Fruit fly (Drosophila melanogaster): ENCODE measurements around the gene CG42846.

CG42846 gene

dm6 chr3L:271501-272249 lies 40.3 kb upstream of the CG42846 start (continued):
- TF ChIP-seq br (optimal IDR thresholded peaks at IDR 0.05) (no peak), HLH4C (GFP tag; IDR thresholded peaks at IDR 0.05; ENCODE audit: partially characterized antibody) (peak; percentile 39; the same call in 1 of the 3 replicates), Oli (tag; optimal IDR thresholded peaks at IDR 0.05) (no peak), inv (GFP tag; IDR thresholded peaks at IDR 0.05; ENCODE audit: partially characterized antibody) (0 out of 2 replicates have a peak, but pooled peaks have one; percentile 22), z (GFP tag; IDR thresholded peaks at IDR 0.05) (peak; percentile 99), CG5953 (GFP tag; IDR thresholded peaks at IDR 0.05) (peak; percentile 42; the same call in 1 of the 2 replicates), sna (GFP tag; IDR thresholded peaks at IDR 0.05; ENCODE audit: partially characterized antibody) (0 out of 2 replicates have a peak, but pooled peaks have one; percentile 46), vvl (GFP tag; IDR thresholded peaks at IDR 0.05) (peak; percentile 47; the same call in 1 of the 2 replicates), CG34422 (GFP tag; IDR thresholded peaks at IDR 0.05) (peak; percentile 34; the same call in 1 of the 3 replicates), CG7745 (tag; optimal IDR thresholded peaks at IDR 0.05) (no peak), CG7556 (GFP tag; optimal IDR thresholded peaks at IDR 0.05) (peak; percentile 3), CG5180 (GFP tag; optimal IDR thresholded peaks at IDR 0.05) (peak; percentile 88), CG2199 (GFP tag; IDR thresholded peaks at IDR 0.05) (peak; percentile 92; the same call in 2 of the 3 replicates), HLHmδ (GFP tag; optimal IDR thresholded peaks at IDR 0.05) (peak; percentile 75), tin (GFP tag; optimal IDR thresholded peaks at IDR 0.05) (no peak)

DNA sequence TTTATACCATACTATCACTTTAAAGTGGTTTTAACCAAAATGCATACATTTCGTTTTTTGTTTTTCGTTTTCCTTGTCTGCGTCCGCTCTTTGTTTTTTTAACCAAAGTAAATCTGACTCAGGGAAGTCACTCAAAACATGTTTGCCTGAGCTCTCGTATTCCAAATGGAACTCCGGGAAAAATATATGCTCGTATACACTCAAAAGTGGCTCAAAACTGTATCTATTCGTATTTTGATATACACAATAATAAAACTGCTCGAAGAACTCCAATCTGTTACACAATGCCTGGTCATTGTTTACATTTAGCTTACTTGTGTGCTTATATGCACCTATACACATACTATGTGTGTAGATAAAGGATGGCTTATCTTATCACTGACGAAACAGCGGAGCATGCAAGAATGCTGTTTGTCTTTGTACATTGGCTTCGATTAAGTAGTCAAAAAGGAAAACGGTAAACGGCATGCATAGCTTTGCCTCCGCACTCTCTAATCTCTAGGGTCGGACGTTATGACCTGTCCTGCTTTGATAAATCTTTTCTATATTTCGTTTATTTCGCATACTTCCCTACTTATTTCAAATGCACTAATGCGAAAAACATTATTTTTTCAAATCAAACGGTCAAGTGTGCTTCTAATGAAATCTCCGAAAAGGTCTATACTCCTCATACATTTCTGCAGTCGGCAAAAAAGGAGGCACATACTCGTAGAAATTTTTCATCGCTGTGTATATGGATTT lies 39.5 kb upstream of the CG42846 start, which contains the start of gene miple2:
miple2 (plus strand) TSS at position 441 of the 741 bp plus-strand sequence.
- TF ChIP-seq ash1 (GFP tag; optimal IDR thresholded peaks at IDR 0.05): no peak
- peak; percentile 51; the same call in 2 of the 3 replicates for TF ChIP-seq row (GFP tag; IDR thresholded peaks at IDR 0.05)
- TF ChIP-seq bcd (GFP tag; optimal IDR thresholded peaks at IDR 0.05): no peak
- no peak for TF ChIP-seq CG10959 (GFP tag; IDR thresholded peaks at IDR 0.05)
- 0 out of 3 replicates have a peak, but pooled peaks have one; percentile 6 for TF ChIP-seq ci (GFP tag; IDR thresholded peaks at IDR 0.05)
- no peak for TF ChIP-seq sim (GFP tag; IDR thresholded peaks at IDR 0.05)
- peak; percentile 71; the same call in 2 of the 3 replicates for TF ChIP-seq CG17361 (GFP tag; IDR thresholded peaks at IDR 0.05)
- TF ChIP-seq Spps (tag; optimal IDR thresholded peaks at IDR 0.05): peak; percentile 6
- TF ChIP-seq CG8944 (GFP tag; optimal IDR thresholded peaks at IDR 0.05): peak; percentile 20
- TF ChIP-seq Med (GFP tag): peak; percentile 66
- TF ChIP-seq CG2889 (GFP tag; IDR thresholded peaks at IDR 0.05): no peak
- no peak for TF ChIP-seq HmgD (GFP tag; optimal IDR thresholded peaks at IDR 0.05)
- peak; percentile 80 for TF ChIP-seq fd102C (GFP tag; optimal IDR thresholded peaks at IDR 0.05)
- peak; percentile 23 for TF ChIP-seq Myb (GFP tag; optimal IDR thresholded peaks at IDR 0.05)
- TF ChIP-seq tio (GFP tag; optimal IDR thresholded peaks at IDR 0.05): no peak
- TF ChIP-seq salm (tag; optimal IDR thresholded peaks at IDR 0.05): no peak
- no peak for TF ChIP-seq TFAM (GFP tag; optimal IDR thresholded peaks at IDR 0.05)
- TF ChIP-seq Dip3 (GFP tag; optimal IDR thresholded peaks at IDR 0.05): no peak
- peak; percentile 10; the same call in 1 of the 2 replicates for TF ChIP-seq Atf6 (GFP tag; IDR thresholded peaks at IDR 0.05)
- TF ChIP-seq sr (GFP tag; IDR thresholded peaks at IDR 0.05): no peak
- TF ChIP-seq mld (GFP tag; IDR thresholded peaks at IDR 0.05; ENCODE audit: partially characterized antibody): no peak
- peak; percentile 40 for TF ChIP-seq ac (GFP tag; optimal IDR thresholded peaks at IDR 0.05)
- 0 out of 3 replicates have a peak, but pooled peaks have one; percentile 6 for TF ChIP-seq zfh1 (GFP tag; IDR thresholded peaks at IDR 0.05)
- no peak for TF ChIP-seq CG3847 (GFP tag; IDR thresholded peaks at IDR 0.05)
- TF ChIP-seq dm (GFP tag; optimal IDR thresholded peaks at IDR 0.05): peak; percentile 44
- TF ChIP-seq YL-1 (GFP tag; optimal IDR thresholded peaks at IDR 0.05): peak; percentile 4
- peak; percentile 56 for TF ChIP-seq HHEX (GFP tag; optimal IDR thresholded peaks at IDR 0.05)
- TF ChIP-seq CG2678 (tag; optimal IDR thresholded peaks at IDR 0.05): peak; percentile 69
- no peak for TF ChIP-seq Gsc (GFP tag; IDR thresholded peaks at IDR 0.05)
- TF ChIP-seq gt (GFP tag; IDR thresholded peaks at IDR 0.05): no peak
- peak; percentile 31; the same call in 1 of the 2 replicates for TF ChIP-seq Drgx (GFP tag; IDR thresholded peaks at IDR 0.05)
- peak; percentile 15 for TF ChIP-seq psq (GFP tag; optimal IDR thresholded peaks at IDR 0.05)
- peak; percentile 52 for TF ChIP-seq CG12659 (GFP tag; optimal IDR thresholded peaks at IDR 0.05)

Data from whole organism, embryonic.